Worm (Caenorhabditis elegans) whole organism, young adult: ENCODE results near the gene K09B11.5.

ENCODE experiments used
- C17E4.6 ChIP-seq: fragments of 200-800 bp; sonication (Bioruptor generic); IDR thresholded peaks from 2 replicates; pipeline ENCODE4 v1.3.6; 2022; ENCODE audit warnings: missing genetic modification reagents, missing genetic modification characterization, missing compliant biosample characterization
- D2030.7 ChIP-seq: fragments of 200-800 bp; sonication (Bioruptor generic); IDR thresholded peaks from 2 replicates; pipeline ENCODE4 v1.3.6; 2022; ENCODE audit warnings: missing genetic modification reagents, missing genetic modification characterization, missing compliant biosample characterization
- F33H1.4 ChIP-seq: fragments of 200-800 bp; sonication (Bioruptor generic); IDR thresholded peaks from 2 replicates; pipeline ENCODE4 v1.3.6; 2022; ENCODE audit warnings: missing genetic modification reagents, missing genetic modification characterization, missing compliant biosample characterization
- F39B2.1 ChIP-seq: fragments of 200-800 bp; sonication (Bioruptor generic); IDR thresholded peaks from 2 replicates; pipeline ENCODE4 v1.3.6; 2022; ENCODE audit warnings: missing genetic modification reagents, missing genetic modification characterization, missing compliant biosample characterization
- F49E8.2 ChIP-seq: sonication (generic microtip); optimal IDR thresholded peaks from 3 replicates; lab custom pipeline; 2017; ENCODE audit warnings: missing genetic modification characterization, mild to moderate bottlenecking, missing compliant biosample characterization, antibody characterized with exemption, moderate library complexity; ENCODE audit not compliant: insufficient read depth
- K12H6.12 ChIP-seq: fragments of 200-800 bp; sonication (Bioruptor generic); optimal IDR thresholded peaks from 2 replicates; lab custom pipeline; 2018; ENCODE audit warnings: mild to moderate bottlenecking, missing genetic modification characterization, missing compliant biosample characterization
- T07F8.4 ChIP-seq: sonication (generic microtip); optimal IDR thresholded peaks from 2 replicates; lab custom pipeline; 2016; ENCODE audit warnings: mild to moderate bottlenecking, missing genetic modification characterization, moderate library complexity, missing compliant biosample characterization
- akir-1 ChIP-seq: fragments of 200-800 bp; sonication (Bioruptor generic); optimal IDR thresholded peaks from 2 replicates; lab custom pipeline; 2018; ENCODE audit warnings: mild to moderate bottlenecking, missing genetic modification characterization, moderate library complexity, missing compliant biosample characterization
- aptf-3 ChIP-seq: fragments of 200-800 bp; sonication (Bioruptor generic); IDR thresholded peaks from 2 replicates; pipeline ENCODE4 v1.3.6; 2022; ENCODE audit warnings: missing genetic modification characterization, missing compliant biosample characterization
- attf-3 ChIP-seq: fragments of 200-800 bp; sonication (Bioruptor generic); conservative IDR thresholded peaks from 2 replicates; pipeline ENCODE4 v1.3.6; 2022; ENCODE audit warnings: missing genetic modification reagents, missing genetic modification characterization, missing compliant biosample characterization
- cebp-1 ChIP-seq, 2 experiments: fragments of 200-800 bp in 1 of 2; sonication (Bioruptor generic) in 1 of 2; sonication (generic microtip) in 1 of 2; IDR thresholded peaks in 1 of 2; optimal IDR thresholded peaks in 1 of 2; 2 replicates each; pipeline versions ENCODE4 v1.3.6 to Lab custom; 2017 to 2022; ENCODE audit warnings: missing compliant biosample characterization in 2 of 2, missing genetic modification characterization in 2 of 2, mild to moderate bottlenecking in 1 of 2, missing genetic modification reagents in 1 of 2, moderate library complexity in 1 of 2
- cebp-2 ChIP-seq: fragments of 200-800 bp; sonication (Bioruptor generic); IDR thresholded peaks from 2 replicates; pipeline ENCODE4 v1.3.6; 2022; ENCODE audit warnings: missing genetic modification characterization, missing compliant biosample characterization
- ceh-58 ChIP-seq: fragments of 200-800 bp; sonication (Bioruptor generic); IDR thresholded peaks from 2 replicates; pipeline ENCODE4 v1.3.6; 2022; ENCODE audit warnings: missing genetic modification characterization, missing compliant biosample characterization
- ceh-91 ChIP-seq: fragments of 200-800 bp; sonication (Bioruptor generic); IDR thresholded peaks from 2 replicates; pipeline ENCODE4 v1.3.6; 2022; ENCODE audit warnings: missing genetic modification reagents, missing genetic modification characterization, missing compliant biosample characterization
- dox-1 ChIP-seq: fragments of 200-800 bp; sonication (Bioruptor generic); IDR thresholded peaks from 2 replicates; pipeline ENCODE4 v1.3.6; 2022; ENCODE audit warnings: missing genetic modification reagents, missing genetic modification characterization, missing compliant biosample characterization
- dpl-1 ChIP-seq: fragments of 150-350 bp; optimal IDR thresholded peaks from 2 replicates; lab custom pipeline; 2014; ENCODE audit warnings: missing biosample characterization, missing genetic modification reagents, missing genetic modification characterization
- efl-1 ChIP-seq: fragments of 150-350 bp; optimal IDR thresholded peaks from 2 replicates; lab custom pipeline; 2014; ENCODE audit warnings: missing biosample characterization, missing genetic modification reagents, missing genetic modification characterization
- ets-4 ChIP-seq: fragments of 200-800 bp; sonication (Bioruptor generic); optimal IDR thresholded peaks from 2 replicates; lab custom pipeline; 2018; ENCODE audit warnings: mild to moderate bottlenecking, missing genetic modification characterization, missing compliant biosample characterization
- fkh-3 ChIP-seq: sonication (generic microtip); optimal IDR thresholded peaks from 2 replicates; lab custom pipeline; 2016; ENCODE audit warnings: mild to moderate bottlenecking, missing genetic modification characterization, missing compliant biosample characterization
- him-1 ChIP-seq: sonication (generic microtip); optimal IDR thresholded peaks from 2 replicates; lab custom pipeline; 2016; ENCODE audit warnings: missing genotype, missing genetic modification reagents, missing genetic modification characterization, missing compliant biosample characterization
- hlh-26 ChIP-seq: fragments of 200-800 bp; sonication (Bioruptor generic); conservative IDR thresholded peaks from 2 replicates; pipeline ENCODE4 v1.3.6; 2022; ENCODE audit warnings: missing genetic modification reagents, missing genetic modification characterization, missing compliant biosample characterization
- hmg-1.2 ChIP-seq: fragments of 200-800 bp; sonication (Bioruptor generic); IDR thresholded peaks from 2 replicates; pipeline ENCODE4 v1.3.6; 2022; ENCODE audit warnings: missing genetic modification reagents, missing genetic modification characterization, missing compliant biosample characterization
- hmg-20 ChIP-seq: fragments of 200-800 bp; sonication (Bioruptor generic); IDR thresholded peaks from 2 replicates; pipeline ENCODE4 v1.3.6; 2022; ENCODE audit warnings: missing genetic modification reagents, missing genetic modification characterization, missing compliant biosample characterization
- hsf-1 ChIP-seq: fragments of 200-800 bp; sonication (Bioruptor generic); IDR thresholded peaks from 2 replicates; pipeline ENCODE4 v1.3.6; 2022; ENCODE audit warnings: missing genetic modification reagents, missing genetic modification characterization, missing compliant biosample characterization
- lin-35 ChIP-seq, 3 experiments: fragments of 150-350 bp in 2 of 3; sonication (generic microtip) in 1 of 3; optimal IDR thresholded peaks; 2 replicates each; lab custom pipeline; 2014 to 2018; ENCODE audit warnings: missing biosample characterization in 3 of 3, missing genetic modification characterization in 3 of 3, missing genetic modification reagents in 3 of 3
- lin-54 ChIP-seq: fragments of 200-800 bp; sonication (Bioruptor generic); optimal IDR thresholded peaks from 2 replicates; lab custom pipeline; 2018; ENCODE audit warnings: mild to moderate bottlenecking, missing genetic modification characterization, missing compliant biosample characterization
- lsl-1 ChIP-seq: fragments of 200-800 bp; sonication (Bioruptor generic); optimal IDR thresholded peaks from 2 replicates; lab custom pipeline; 2018; ENCODE audit warnings: mild to moderate bottlenecking, missing genetic modification characterization, moderate library complexity, missing compliant biosample characterization
- madf-10 ChIP-seq: sonication (generic microtip); optimal IDR thresholded peaks from 2 replicates; lab custom pipeline; 2016; ENCODE audit warnings: mild to moderate bottlenecking, missing genetic modification characterization, missing compliant biosample characterization
- madf-6 ChIP-seq: fragments of 200-800 bp; sonication (Bioruptor generic); IDR thresholded peaks from 2 replicates; pipeline ENCODE4 v1.3.6; 2022; ENCODE audit warnings: missing genetic modification reagents, missing genetic modification characterization, missing compliant biosample characterization
- madf-8 ChIP-seq: fragments of 200-800 bp; sonication (Bioruptor generic); conservative IDR thresholded peaks from 2 replicates; pipeline ENCODE4 v1.3.6; 2022; ENCODE audit warnings: missing genetic modification reagents, missing genetic modification characterization, missing compliant biosample characterization
- nfya-1 ChIP-seq: sonication (generic microtip); optimal IDR thresholded peaks from 2 replicates; lab custom pipeline; 2017; ENCODE audit warnings: antibody characterized with exemption, missing compliant biosample characterization, missing genetic modification characterization, borderline replicate concordance; ENCODE audit not compliant: insufficient read depth
- nhr-120 ChIP-seq: fragments of 200-800 bp; sonication (Bioruptor generic); IDR thresholded peaks from 2 replicates; pipeline ENCODE4 v1.3.6; 2022; ENCODE audit warnings: missing genetic modification characterization, missing compliant biosample characterization
- nhr-27 ChIP-seq: fragments of 200-800 bp; sonication (Bioruptor generic); optimal IDR thresholded peaks from 2 replicates; lab custom pipeline; 2018; ENCODE audit warnings: mild to moderate bottlenecking, missing genetic modification characterization, moderate library complexity, missing compliant biosample characterization
- nhr-90 ChIP-seq: sonication (generic microtip); optimal IDR thresholded peaks from 2 replicates; lab custom pipeline; 2016; ENCODE audit warnings: missing genotype, mild to moderate bottlenecking, missing genetic modification characterization, missing compliant biosample characterization
- sdz-38 ChIP-seq: sonication (generic microtip); optimal IDR thresholded peaks from 2 replicates; lab custom pipeline; 2016; ENCODE audit warnings: missing genotype, missing genetic modification characterization, missing compliant biosample characterization
- sea-2 ChIP-seq: fragments of 200-800 bp; sonication (Bioruptor generic); IDR thresholded peaks from 2 replicates; pipeline ENCODE4 v1.3.6; 2022; ENCODE audit warnings: missing genetic modification characterization, missing compliant biosample characterization
- snpc-4 ChIP-seq, 5 experiments: fragments of 150-350 bp in 1 of 5; sonication (generic microtip) in 4 of 5; optimal IDR thresholded peaks; 2 replicates each; lab custom pipeline; 2014 to 2018; ENCODE audit warnings: missing genetic modification characterization in 5 of 5, missing biosample characterization in 3 of 5, antibody characterized with exemption in 2 of 5, mild to moderate bottlenecking in 2 of 5, missing compliant biosample characterization in 2 of 5, missing genotype in 2 of 5, moderate library complexity in 2 of 5, missing genetic modification reagents in 1 of 5
- tbp1 ChIP-seq: fragments of 200-800 bp; sonication (Bioruptor generic); optimal IDR thresholded peaks from 2 replicates; lab custom pipeline; 2018; ENCODE audit warnings: mild to moderate bottlenecking, missing genetic modification characterization, missing compliant biosample characterization
- tbx-9 ChIP-seq: sonication (generic microtip); optimal IDR thresholded peaks from 2 replicates; lab custom pipeline; 2016; ENCODE audit warnings: borderline replicate concordance, missing genetic modification characterization, inconsistent platforms, missing compliant biosample characterization
- xnd-1 ChIP-seq: sonication (generic microtip); optimal IDR thresholded peaks from 2 replicates; lab custom pipeline; 2016; ENCODE audit warnings: missing genotype, missing genetic modification reagents, missing genetic modification characterization, missing compliant biosample characterization
- ztf-22 ChIP-seq: fragments of 200-800 bp; sonication (Bioruptor generic); optimal IDR thresholded peaks from 2 replicates; lab custom pipeline; 2018; ENCODE audit warnings: mild to moderate bottlenecking, missing genetic modification characterization, moderate library complexity, missing compliant biosample characterization

The K09B11.5 gene

DNA sequence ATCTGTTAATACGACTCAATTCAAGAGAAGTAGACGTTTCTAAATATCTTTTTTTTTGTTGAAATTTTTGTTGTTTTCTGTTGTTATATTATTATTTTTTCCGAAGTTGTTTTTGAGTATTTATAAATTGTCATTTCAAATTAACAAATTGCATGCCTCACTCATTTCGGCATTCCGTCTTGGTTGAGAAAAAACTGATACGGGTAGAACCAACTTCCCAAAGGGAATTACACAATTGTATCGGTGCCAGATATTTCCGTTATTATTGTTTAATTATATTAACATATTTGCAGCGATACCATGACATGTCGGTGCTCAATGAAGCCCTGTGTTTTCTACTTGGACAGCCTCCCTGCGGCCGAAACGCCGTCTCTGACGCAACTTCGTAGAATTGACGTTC, 4.6 kb downstream of the K09B11.5 start, which contains the start of gene K09B11.4:
Gene K09B11.4, plus strand, starts transcription at position 301 of the 400 bp plus-strand sequence.
- TF ChIP-seq tbx-9 (tag; lab: Kevin White, UChicago) (no peak), F39B2.1 (GFP tag; lab: Robert Waterston, UW) (no peak), nhr-90 (tag; lab: Kevin White, UChicago) (no peak), nfya-1 (tag; lab: Kevin White, UChicago) (no peak), ceh-58 (no peak), ets-4 (no peak), sea-2 (GFP tag; lab: Robert Waterston, UW) (no peak), cebp-1 (GFP tag; IDR thresholded peaks at IDR 0.05; lab: Robert Waterston, UW) (no peak), cebp-1 (tag; optimal IDR thresholded peaks at IDR 0.05; lab: Kevin White, UChicago) (no peak), ztf-22 (no peak), hmg-20 (GFP tag; lab: Robert Waterston, UW) (no peak), hlh-26 (no peak)

DNA sequence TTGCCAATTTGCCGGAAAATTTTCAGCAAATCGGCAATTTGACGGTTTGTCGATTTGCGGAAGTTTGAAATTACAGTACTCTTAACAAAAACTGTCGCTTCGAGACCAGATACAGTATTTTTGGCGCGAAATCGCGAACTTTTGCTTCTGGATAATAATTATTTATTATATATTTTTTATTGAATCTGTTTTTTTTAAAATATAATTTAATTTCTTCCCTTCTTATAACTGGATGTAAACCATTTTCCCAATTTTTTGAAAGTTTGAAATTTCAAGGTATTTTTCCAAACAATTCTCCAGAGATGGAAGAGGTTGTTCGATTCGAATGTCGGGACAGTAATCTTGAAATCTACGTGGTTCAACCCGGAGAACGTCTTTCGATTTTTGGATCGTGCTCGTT, 11.6 kb downstream of the K09B11.5 start, which contains the start of gene nol-9:
Gene nol-9, plus strand, starts transcription at position 301 of the 400 bp plus-strand sequence.
- TF ChIP-seq hlh-26: no peak
- no peak for TF ChIP-seq nhr-120 (GFP tag; lab: Robert Waterston, UW)
- no peak for TF ChIP-seq T07F8.4 (tag; lab: Kevin White, UChicago)
- no peak for TF ChIP-seq hmg-1.2 (GFP tag; lab: Robert Waterston, UW)
- no peak for TF ChIP-seq sdz-38 (tag; lab: Kevin White, UChicago)
- no peak for TF ChIP-seq lin-54
- no peak for TF ChIP-seq hsf-1 (GFP tag; lab: Robert Waterston, UW)
- TF ChIP-seq lsl-1: no peak
- no peak for TF ChIP-seq tbp1 (GFP tag; lab: Kevin White, UChicago)
- no peak for TF ChIP-seq nhr-27
- TF ChIP-seq akir-1 (GFP tag; lab: Kevin White, UChicago): no peak
- no peak for TF ChIP-seq K12H6.12
- no peak for TF ChIP-seq fkh-3
- TF ChIP-seq dox-1 (GFP tag; lab: Robert Waterston, UW): no peak
- TF ChIP-seq F49E8.2 (tag; lab: Kevin White, UChicago): no peak
- TF ChIP-seq aptf-3 (GFP tag; lab: Robert Waterston, UW): no peak
- TF ChIP-seq C17E4.6 (GFP tag; lab: Robert Waterston, UW): no peak
- no peak for TF ChIP-seq ztf-22

DNA sequence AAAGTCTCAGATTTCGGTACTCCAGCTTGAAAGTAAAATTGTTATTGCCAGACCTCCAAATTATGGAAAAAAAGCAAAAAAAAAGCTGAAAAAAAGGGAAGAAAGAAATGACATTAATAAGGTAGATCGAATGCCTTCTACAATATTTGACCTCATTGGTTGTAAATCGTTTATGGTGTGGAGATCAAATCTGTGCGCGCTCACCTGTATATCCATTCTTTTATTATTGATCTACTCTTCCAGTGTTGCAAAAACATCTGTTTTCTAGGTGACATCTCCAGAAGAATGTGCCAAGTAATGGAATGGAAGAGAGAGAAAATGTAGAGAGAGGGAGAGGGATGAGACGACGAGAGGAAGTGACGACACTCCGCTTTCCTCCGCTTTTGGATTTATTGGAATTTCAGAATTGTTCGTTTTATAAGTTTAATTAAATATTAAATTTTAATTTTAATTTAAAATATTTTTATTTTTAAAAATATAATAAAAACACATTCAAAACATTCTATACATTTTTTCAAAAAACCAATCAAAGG, 18.0 kb downstream of the K09B11.5 start, which contains the start of the genes pik-1 and aptf-2:
Gene pik-1, plus strand, starts transcription at position 303 of the 533 bp plus-strand sequence.
Gene aptf-2, minus strand, starts transcription at position 313 of the 533 bp plus-strand sequence.
- TF ChIP-seq lsl-1 (peak; percentile 13), sdz-38 (tag; lab: Kevin White, UChicago) (no peak), F33H1.4 (GFP tag; lab: Robert Waterston, UW) (peak; percentile 21; the same call in 1 of the 2 replicates), D2030.7 (GFP tag; lab: Robert Waterston, UW) (peak; percentile 48), snpc-4 (GFP tag; optimal IDR thresholded peaks at IDR 0.05; lab: Kevin White, UChicago) (no peak), snpc-4 (tag; optimal IDR thresholded peaks at IDR 0.05; lab: Kevin White, UChicago) (peak in 1 of 4 experiments; percentile 10), dpl-1 (GFP tag; lab: Kevin White, UChicago) (peak; percentile 54), him-1 (no peak), hsf-1 (GFP tag; lab: Robert Waterston, UW) (peak; percentile 70), madf-8 (GFP tag; lab: Robert Waterston, UW) (peak; percentile 69), cebp-2 (no peak), lin-35 (GFP tag; optimal IDR thresholded peaks at IDR 0.05; lab: Kevin White, UChicago) (peak in 1 of 3 experiments; percentile 3), madf-6 (GFP tag; lab: Robert Waterston, UW) (peak; percentile 94), lin-54 (peak; percentile 15), xnd-1 (tag; lab: Kevin White, UChicago) (peak; percentile 58), ceh-91 (0 out of 2 replicates have a peak, but pooled peaks have one; percentile 13), madf-10 (tag; lab: Kevin White, UChicago) (no peak), F49E8.2 (tag; lab: Kevin White, UChicago) (no peak), efl-1 (peak; percentile 91), attf-3 (GFP tag; lab: Robert Waterston, UW) (peak; percentile 45; the same call in 1 of the 2 replicates)
